Worm (Caenorhabditis elegans) whole organism, L4 larva: ENCODE measurements around the gene cwp-1.

Experiments
- F44E2.7 ChIP-seq: fragments of 200-800 bp; sonication (Bioruptor generic); IDR thresholded peaks from 2 replicates; pipeline ENCODE4 v2.1.2; 2022; ENCODE audit warnings: missing genetic modification characterization, missing compliant biosample characterization
- ces-1 ChIP-seq: fragments of 150-350 bp; sonication (generic microtip); optimal IDR thresholded peaks from 4 replicates; lab custom pipeline; 2014; ENCODE audit warnings: missing biosample characterization, missing genetic modification reagents, missing genetic modification characterization
- fkh-10 ChIP-seq: fragments of 150-350 bp; optimal IDR thresholded peaks from 2 replicates; lab custom pipeline; 2014; ENCODE audit warnings: missing biosample characterization, missing genetic modification reagents, missing genetic modification characterization
- hlh-30 ChIP-seq: sonication (generic microtip); optimal IDR thresholded peaks from 2 replicates; lab custom pipeline; 2017; ENCODE audit warnings: antibody characterized with exemption, mild to moderate bottlenecking, missing genetic modification characterization, missing compliant biosample characterization; ENCODE audit not compliant: insufficient read depth
- hmg-1.1 ChIP-seq: fragments of 200-800 bp; sonication (Bioruptor generic); IDR thresholded peaks from 2 replicates; pipeline ENCODE4 v1.3.6; 2022; ENCODE audit warnings: missing genetic modification reagents, missing genetic modification characterization, missing compliant biosample characterization
- lin-1 ChIP-seq: fragments of 200-800 bp; sonication (Bioruptor generic); IDR thresholded peaks from 2 replicates; pipeline ENCODE4 v1.3.6; 2022; ENCODE audit warnings: missing genetic modification reagents, missing genetic modification characterization, missing compliant biosample characterization
- lin-39 ChIP-seq: fragments of 150-350 bp; optimal IDR thresholded peaks from 2 replicates; lab custom pipeline; 2014; ENCODE audit warnings: missing biosample characterization, missing genetic modification reagents, missing genetic modification characterization
- lir-3 ChIP-seq: sonication (generic microtip); optimal IDR thresholded peaks from 2 replicates; lab custom pipeline; 2016; ENCODE audit warnings: mild to moderate bottlenecking, missing genetic modification characterization, missing compliant biosample characterization
- mep-1 ChIP-seq: fragments of 150-350 bp; sonication (generic microtip); optimal IDR thresholded peaks from 3 replicates; lab custom pipeline; 2014; ENCODE audit warnings: missing biosample characterization, missing genetic modification characterization
- nhr-11 ChIP-seq: fragments of 150-350 bp; optimal IDR thresholded peaks from 2 replicates; lab custom pipeline; 2014; ENCODE audit warnings: missing biosample characterization, missing genetic modification characterization
- nhr-28 ChIP-seq: fragments of 150-350 bp; optimal IDR thresholded peaks from 2 replicates; lab custom pipeline; 2014; ENCODE audit warnings: missing biosample characterization, missing genetic modification characterization
- nhr-42 ChIP-seq: fragments of 200-800 bp; sonication (Bioruptor generic); IDR thresholded peaks from 2 replicates; pipeline ENCODE4 v1.3.6; 2022; ENCODE audit warnings: missing genetic modification characterization, missing compliant biosample characterization
- set-16 ChIP-seq: fragments of 200-800 bp; sonication (Bioruptor generic); IDR thresholded peaks from 2 replicates; pipeline ENCODE4 v1.3.6; 2022; ENCODE audit warnings: missing genetic modification reagents, missing genetic modification characterization, missing compliant biosample characterization
- zip-11 ChIP-seq: fragments of 200-800 bp; sonication (Bioruptor generic); IDR thresholded peaks from 2 replicates; pipeline ENCODE4 v1.3.6; 2022; ENCODE audit warnings: missing genetic modification characterization, missing compliant biosample characterization

Gene cwp-1

DNA sequence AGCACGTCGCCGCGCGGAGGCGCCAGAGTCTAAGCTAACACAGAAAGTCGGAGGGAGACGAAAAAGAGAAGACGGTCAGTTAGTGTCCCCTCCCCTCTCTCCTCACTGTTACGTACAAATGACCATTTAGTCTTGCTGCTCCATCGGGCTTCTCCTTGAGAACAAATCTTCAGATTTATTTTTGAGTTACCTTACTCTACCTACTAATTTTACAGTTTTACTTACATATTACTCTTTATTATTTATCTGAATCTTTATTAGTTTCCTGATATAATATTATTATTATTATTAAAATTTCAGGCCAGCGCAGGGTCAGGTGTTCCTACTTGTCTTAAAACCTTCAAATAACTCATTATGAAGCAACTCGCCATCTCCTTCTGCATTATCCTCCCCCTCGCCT lies 40.3 kb downstream of the cwp-1 start, which contains the start of gene R02F11.1:
Gene R02F11.1, plus strand, starts transcription at position 301 of the 400 bp plus-strand sequence.
- TF ChIP-seq set-16: 0 out of 2 replicates have a peak, but pooled peaks have one; percentile 11
- no peak for TF ChIP-seq nhr-42 (GFP tag; lab: Robert Waterston, UW)

DNA sequence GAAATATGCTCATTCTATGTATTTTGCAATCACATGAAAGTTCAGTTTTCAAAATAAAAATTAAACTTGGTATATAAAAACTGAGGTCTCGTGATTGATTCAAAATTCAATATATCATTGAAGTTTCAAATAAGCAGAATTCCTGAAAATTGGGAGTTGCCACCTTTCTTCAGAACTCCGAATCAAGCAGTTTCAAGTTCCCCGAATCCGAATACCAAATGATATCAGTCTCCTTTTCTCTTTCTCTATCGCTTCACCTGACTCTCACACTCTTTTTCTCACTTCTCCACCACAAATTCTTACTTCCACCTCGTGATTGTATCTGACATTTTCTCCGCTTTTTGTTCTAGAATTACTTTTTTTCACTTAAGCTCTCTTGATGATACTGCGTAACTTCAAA lies 46.8 kb downstream of the cwp-1 start, which contains the start of gene R02F11.2:
Gene R02F11.2, plus strand, starts transcription at position 292 of the 400 bp plus-strand sequence.
- peak; percentile 60 for TF ChIP-seq nhr-11 (tag; lab: Kevin White, UChicago)
- TF ChIP-seq lin-1 (GFP tag; lab: Robert Waterston, UW): no peak
- TF ChIP-seq lir-3: no peak
- TF ChIP-seq hlh-30: no peak

DNA sequence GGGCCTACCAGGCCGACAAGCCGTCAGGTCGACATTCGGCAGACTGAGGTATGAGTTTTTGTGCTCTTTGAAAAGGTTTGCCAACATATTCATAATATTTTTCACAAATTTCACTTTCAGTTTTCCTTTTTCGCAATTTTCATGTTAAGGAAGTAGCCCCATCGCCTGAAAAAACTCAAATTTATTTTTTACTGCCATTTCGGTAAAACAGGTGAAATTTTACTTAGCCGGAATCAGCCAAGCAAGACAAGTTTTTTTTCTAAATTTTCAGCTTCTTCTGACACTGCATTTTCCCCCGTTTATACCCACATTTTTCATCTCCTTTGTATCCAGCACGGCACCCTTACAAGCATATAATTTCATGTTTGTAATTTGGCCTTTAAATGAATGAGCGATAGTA lies 49.5 kb downstream of the cwp-1 start, which contains the start of gene R02F11.11:
Gene R02F11.11, plus strand, starts transcription at position 301 of the 400 bp plus-strand sequence.
- TF ChIP-seq F44E2.7 (GFP tag; lab: Robert Waterston, UW): no peak
- TF ChIP-seq fkh-10: no peak
- TF ChIP-seq mep-1 (tag; lab: Kevin White, UChicago): no peak
- no peak for TF ChIP-seq nhr-28 (tag; lab: Kevin White, UChicago)
- TF ChIP-seq hmg-1.1: no peak
- no peak for TF ChIP-seq lin-39
- TF ChIP-seq ces-1 (GFP tag; lab: Kevin White, UChicago): no peak
- TF ChIP-seq zip-11 (GFP tag; lab: Robert Waterston, UW): no peak
